Fruit fly (Drosophila melanogaster): ENCODE measurements around the gene sog.
A peak's percentile ranks its signal among the peaks of the same experiment; 100 is the strongest.

The sog gene

DNA sequence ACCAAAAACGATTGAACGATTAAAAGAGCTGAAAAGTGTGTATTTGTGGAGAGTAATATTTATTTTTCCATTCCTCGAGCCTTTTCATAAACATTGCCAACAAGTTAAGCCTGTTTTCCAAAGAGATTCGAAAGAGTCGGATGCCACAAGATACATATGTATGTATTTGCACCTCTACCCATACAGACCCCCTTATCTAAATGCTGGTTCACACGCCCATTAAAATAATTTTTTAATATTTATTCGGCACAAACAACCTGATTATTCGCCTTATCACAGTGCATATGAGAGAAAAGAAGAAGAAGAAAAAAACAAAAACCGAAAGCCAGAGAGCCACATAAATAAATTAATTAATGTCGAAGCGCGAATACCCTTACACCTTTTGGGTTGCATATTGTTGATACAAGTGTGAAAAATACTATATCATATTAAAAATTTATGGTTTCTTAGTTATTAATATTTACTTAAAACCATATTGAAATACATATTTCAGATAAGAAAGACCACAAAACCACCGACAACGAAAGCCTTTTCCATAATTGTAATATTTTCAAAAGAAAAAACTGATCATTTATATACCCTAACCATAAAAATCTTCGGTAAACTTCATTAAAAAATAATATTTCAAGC is 64.8 kb downstream of the sog start:
- peak; percentile 11 for TF ChIP-seq noc (tag; optimal IDR thresholded peaks at IDR 0.05)

dm6 chrX:15555945-15556344 is 77.3 kb downstream of the sog start, which contains the start of gene CG42300:
TSS of gene CG42300 (minus strand) at chrX:15556045.
- no peak for TF ChIP-seq noc (tag; optimal IDR thresholded peaks at IDR 0.05)

dm6 chrX:15554256-15554678 is 79.0 kb downstream of the sog start, which contains the start of gene Ac13E:
TSS of gene Ac13E (minus strand) at chrX:15554278.
- TF ChIP-seq noc (tag; optimal IDR thresholded peaks at IDR 0.05): peak; percentile 79
